Worm (Caenorhabditis elegans): ENCODE measurements around the gene C38C10.3.

DNA sequence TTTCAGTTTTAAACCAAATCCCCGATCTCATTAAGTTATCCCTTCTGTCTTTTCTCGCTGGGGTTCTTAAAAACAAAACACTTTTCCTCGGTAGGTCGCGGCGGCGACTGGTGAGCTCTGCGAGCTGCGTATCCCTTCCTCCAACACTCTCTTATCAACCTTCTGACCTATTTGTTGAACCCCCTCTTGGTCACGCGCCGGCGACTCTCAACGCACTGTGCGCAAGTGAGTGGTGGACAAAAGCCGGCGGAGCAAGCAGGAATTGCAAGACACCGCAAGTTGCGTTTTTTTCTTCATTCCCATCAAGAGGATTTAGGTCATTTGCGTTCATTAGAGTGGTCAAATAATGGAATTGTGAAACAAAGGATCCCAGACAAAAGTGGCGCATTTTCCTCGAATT, 31.6 kb downstream of the C38C10.3 start:
- TF ChIP-seq him-1 (tag; optimal IDR thresholded peaks at IDR 0.05) (no peak), dao-5 (tag; optimal IDR thresholded peaks at IDR 0.05) (no peak), W03F9.2 (tag; optimal IDR thresholded peaks at IDR 0.05) (no peak)
